Fruit fly (Drosophila melanogaster): ENCODE results near the gene bap.

Gene bap

dm6 chr3R:21373403-21374326 is 15.0 kb upstream of the bap start (continued):
- TF ChIP-seq CG10565 (GFP tag; optimal IDR thresholded peaks at IDR 0.05) (no peak), nmo (GFP tag; optimal IDR thresholded peaks at IDR 0.05) (peak; percentile 34), CkIIα-i1 (GFP tag; IDR thresholded peaks at IDR 0.05) (no peak), btn (GFP tag; optimal IDR thresholded peaks at IDR 0.05) (no peak), Med (GFP tag) (peak; percentile 69), Six4 (GFP tag; optimal IDR thresholded peaks at IDR 0.05) (no peak), CG12299 (tag; optimal IDR thresholded peaks at IDR 0.05) (peak; percentile 21), zen2 (GFP tag; IDR thresholded peaks at IDR 0.05; ENCODE audit: partially characterized antibody) (no peak), CoRest (tag; optimal IDR thresholded peaks at IDR 0.05) (no peak), Side (GFP tag; optimal IDR thresholded peaks at IDR 0.05) (no peak), disco-r (GFP tag; optimal IDR thresholded peaks at IDR 0.05) (no peak), CG4424 (GFP tag; optimal IDR thresholded peaks at IDR 0.05) (no peak), CG3726 (GFP tag; IDR thresholded peaks at IDR 0.05) (no peak), slp2 (GFP tag; optimal IDR thresholded peaks at IDR 0.05) (no peak), CG15011 (GFP tag; optimal IDR thresholded peaks at IDR 0.05) (no peak), CG11247 (GFP tag; IDR thresholded peaks at IDR 0.05) (peak; percentile 59; the same call in 1 of the 2 replicates), tin (GFP tag; optimal IDR thresholded peaks at IDR 0.05) (peak; percentile 69), CG13287 (GFP tag; IDR thresholded peaks at IDR 0.05; ENCODE audit: partially characterized antibody) (peak; percentile 42; the same call in 1 of the 2 replicates), chn (GFP tag; optimal IDR thresholded peaks at IDR 0.05) (no peak), Gug (GFP tag; IDR thresholded peaks at IDR 0.05) (no peak), Lpt (GFP tag; optimal IDR thresholded peaks at IDR 0.05) (no peak), knrl (GFP tag; IDR thresholded peaks at IDR 0.05; ENCODE audit: partially characterized antibody) (peak; percentile 55; the same call in 2 of the 3 replicates), E2f2 (GFP tag; IDR thresholded peaks at IDR 0.05) (peak; percentile 85), maf-S (GFP tag; optimal IDR thresholded peaks at IDR 0.05) (no peak), CG6175 (GFP tag; IDR thresholded peaks at IDR 0.05) (no peak), Antp (GFP tag; optimal IDR thresholded peaks at IDR 0.05) (no peak), stc (GFP tag; IDR thresholded peaks at IDR 0.05) (no peak), Xrp1 (GFP tag; IDR thresholded peaks at IDR 0.05) (peak; percentile 44), Sry-δ (GFP tag; optimal IDR thresholded peaks at IDR 0.05) (peak; percentile 50), Dbx (GFP tag; IDR thresholded peaks at IDR 0.05) (peak; percentile 55; the same call in 1 of the 3 replicates), CG12744 (GFP tag; optimal IDR thresholded peaks at IDR 0.05) (no peak), Nf-YA (GFP tag; IDR thresholded peaks at IDR 0.05) (no peak), eve (GFP tag; optimal IDR thresholded peaks at IDR 0.05) (no peak), org-1 (GFP tag; optimal IDR thresholded peaks at IDR 0.05) (no peak), Aef1 (GFP tag; IDR thresholded peaks at IDR 0.05) (no peak), CG8359 (GFP tag; optimal IDR thresholded peaks at IDR 0.05; ENCODE audit: borderline replicate concordance) (no peak), sd (tag; optimal IDR thresholded peaks at IDR 0.05) (no peak), cas (GFP tag; IDR thresholded peaks at IDR 0.05) (no peak), CG11695 (GFP tag; IDR thresholded peaks at IDR 0.05) (peak; percentile 9; the same call in 1 of the 3 replicates), pzg (GFP tag; optimal IDR thresholded peaks at IDR 0.05) (peak; percentile 85), CG2712 (tag; optimal IDR thresholded peaks at IDR 0.05) (peak; percentile 51), CG10321 (GFP tag; IDR thresholded peaks at IDR 0.05) (no peak), rib (GFP tag; IDR thresholded peaks at IDR 0.05) (no peak), CG18262 (tag; optimal IDR thresholded peaks at IDR 0.05) (peak; percentile 27), Fer2 (tag; optimal IDR thresholded peaks at IDR 0.05) (peak; percentile 40), CG13123 (GFP tag; optimal IDR thresholded peaks at IDR 0.05) (no peak), CG18476 (GFP tag; optimal IDR thresholded peaks at IDR 0.05) (no peak), CG12155 (GFP tag; optimal IDR thresholded peaks at IDR 0.05) (no peak), D19B (GFP tag; optimal IDR thresholded peaks at IDR 0.05) (no peak), ash1 (GFP tag; optimal IDR thresholded peaks at IDR 0.05) (no peak)
